Worm (Caenorhabditis elegans) whole organism, L2 larva: ENCODE results near the gene Y48A6B.7.

ENCODE experiments used
- C34F6.9 ChIP-seq: fragments of 150-350 bp; optimal IDR thresholded peaks from 2 replicates; lab custom pipeline; 2014; ENCODE audit warnings: missing biosample characterization, missing genetic modification characterization
- F13H6.1 ChIP-seq: sonication (generic microtip); optimal IDR thresholded peaks from 2 replicates; lab custom pipeline; 2016; ENCODE audit warnings: missing genetic modification characterization, missing compliant biosample characterization
- R02D3.7 ChIP-seq: fragments of 150-350 bp; optimal IDR thresholded peaks from 2 replicates; lab custom pipeline; 2014; ENCODE audit warnings: missing biosample characterization, missing genetic modification characterization
- Y55F3AM.14 ChIP-seq: fragments of 200-800 bp; sonication (Bioruptor generic); optimal IDR thresholded peaks from 2 replicates; lab custom pipeline; 2018; ENCODE audit warnings: mild to moderate bottlenecking, missing genetic modification characterization, missing compliant biosample characterization
- ZK546.5 ChIP-seq: sonication (generic microtip); optimal IDR thresholded peaks from 2 replicates; lab custom pipeline; 2017; ENCODE audit warnings: missing biosample characterization, missing genetic modification characterization
- alr-1 ChIP-seq: fragments of 150-350 bp; optimal IDR thresholded peaks from 2 replicates; lab custom pipeline; 2014; ENCODE audit warnings: missing biosample characterization, missing genetic modification characterization
- ama-1 ChIP-seq: fragments of 150-350 bp; optimal IDR thresholded peaks from 2 replicates; lab custom pipeline; 2018; ENCODE audit warnings: inconsistent platforms
- blmp-1 ChIP-seq: sonication (generic microtip); optimal IDR thresholded peaks from 2 replicates; lab custom pipeline; 2017; ENCODE audit warnings: missing genetic modification characterization, mild to moderate bottlenecking, missing compliant biosample characterization, antibody characterized with exemption, moderate library complexity; ENCODE audit not compliant: insufficient read depth
- ceh-16 ChIP-seq: fragments of 150-350 bp; optimal IDR thresholded peaks from 2 replicates; lab custom pipeline; 2014; ENCODE audit warnings: missing biosample characterization, missing genetic modification characterization
- ceh-82 ChIP-seq: fragments of 150-350 bp; optimal IDR thresholded peaks from 2 replicates; lab custom pipeline; 2014; ENCODE audit warnings: missing biosample characterization, missing genetic modification characterization
- crh-2 ChIP-seq: sonication (generic microtip); optimal IDR thresholded peaks from 2 replicates; lab custom pipeline; 2017; ENCODE audit warnings: missing biosample characterization, missing genetic modification characterization
- dmd-4 ChIP-seq: sonication (generic microtip); optimal IDR thresholded peaks from 2 replicates; lab custom pipeline; 2017; ENCODE audit warnings: missing biosample characterization, missing genetic modification characterization
- egl-27 ChIP-seq: sonication (generic microtip); optimal IDR thresholded peaks from 3 replicates; lab custom pipeline; 2017; ENCODE audit warnings: missing biosample characterization, missing genetic modification reagents, missing genetic modification characterization
- elt-1 ChIP-seq: fragments of 150-350 bp; optimal IDR thresholded peaks from 2 replicates; lab custom pipeline; 2014; ENCODE audit warnings: missing biosample characterization, missing genetic modification characterization
- elt-3 ChIP-seq: sonication (generic microtip); optimal IDR thresholded peaks from 2 replicates; lab custom pipeline; 2017; ENCODE audit warnings: missing biosample characterization, missing genetic modification characterization
- fos-1 ChIP-seq: fragments of 150-350 bp; optimal IDR thresholded peaks from 2 replicates; lab custom pipeline; 2014; ENCODE audit warnings: missing biosample characterization, missing genetic modification characterization
- gmeb-1 ChIP-seq: fragments of 150-350 bp; optimal IDR thresholded peaks from 2 replicates; lab custom pipeline; 2014; ENCODE audit warnings: missing biosample characterization, missing genetic modification characterization
- lin-13 ChIP-seq: fragments of 150-350 bp; optimal IDR thresholded peaks from 2 replicates; lab custom pipeline; 2014; ENCODE audit warnings: missing biosample characterization, missing genetic modification reagents, missing genetic modification characterization
- lsy-2 ChIP-seq, 2 experiments: fragments of 150-350 bp in 1 of 2; sonication (generic microtip) in 1 of 2; optimal IDR thresholded peaks; 2 replicates each; lab custom pipeline; 2014 to 2017; ENCODE audit warnings: missing biosample characterization in 2 of 2, missing genetic modification characterization in 2 of 2
- mab-5 ChIP-seq: fragments of 150-350 bp; optimal IDR thresholded peaks from 2 replicates; lab custom pipeline; 2014; ENCODE audit warnings: missing biosample characterization, missing genetic modification characterization
- mbf-1 ChIP-seq: sonication (generic microtip); optimal IDR thresholded peaks from 2 replicates; lab custom pipeline; 2017; ENCODE audit warnings: missing biosample characterization, missing genetic modification characterization
- mdl-1 ChIP-seq, 2 experiments: fragments of 150-350 bp in 1 of 2; sonication (generic microtip) in 1 of 2; optimal IDR thresholded peaks; 2 replicates each; lab custom pipeline; 2017; ENCODE audit warnings: missing biosample characterization in 2 of 2, missing genetic modification characterization in 2 of 2
- nhr-11 ChIP-seq: fragments of 150-350 bp; optimal IDR thresholded peaks from 2 replicates; lab custom pipeline; 2014; ENCODE audit warnings: missing biosample characterization, missing genetic modification characterization
- nhr-12 ChIP-seq: fragments of 150-350 bp; optimal IDR thresholded peaks from 2 replicates; lab custom pipeline; 2014; ENCODE audit warnings: missing biosample characterization, missing genetic modification characterization
- nhr-129 ChIP-seq: fragments of 150-350 bp; optimal IDR thresholded peaks from 2 replicates; lab custom pipeline; 2014; ENCODE audit warnings: missing biosample characterization, missing genetic modification characterization
- nhr-21 ChIP-seq: fragments of 150-350 bp; optimal IDR thresholded peaks from 2 replicates; lab custom pipeline; 2014; ENCODE audit warnings: missing biosample characterization, missing genetic modification characterization
- nhr-23 ChIP-seq: fragments of 150-350 bp; optimal IDR thresholded peaks from 2 replicates; lab custom pipeline; 2014; ENCODE audit warnings: missing biosample characterization, missing genetic modification reagents, missing genetic modification characterization
- nhr-237 ChIP-seq: fragments of 150-350 bp; optimal IDR thresholded peaks from 2 replicates; lab custom pipeline; 2014; ENCODE audit warnings: missing biosample characterization, missing genetic modification characterization
- nhr-25 ChIP-seq: fragments of 150-350 bp; sonication (generic microtip); optimal IDR thresholded peaks from 3 replicates; lab custom pipeline; 2014; ENCODE audit warnings: missing biosample characterization, missing genetic modification characterization
- nhr-6 ChIP-seq: fragments of 150-350 bp; optimal IDR thresholded peaks from 2 replicates; lab custom pipeline; 2014; ENCODE audit warnings: missing biosample characterization, missing genetic modification characterization
- nhr-77 ChIP-seq: fragments of 150-350 bp; optimal IDR thresholded peaks from 2 replicates; lab custom pipeline; 2014; ENCODE audit warnings: missing biosample characterization, missing genetic modification characterization
- peb-1 ChIP-seq: fragments of 150-350 bp; optimal IDR thresholded peaks from 2 replicates; lab custom pipeline; 2014; ENCODE audit warnings: missing biosample characterization, missing genetic modification characterization
- sem-4 ChIP-seq: fragments of 150-350 bp; optimal IDR thresholded peaks from 2 replicates; lab custom pipeline; 2014; ENCODE audit warnings: missing biosample characterization, missing genetic modification reagents, missing genetic modification characterization
- sma-3 ChIP-seq: sonication (generic microtip); optimal IDR thresholded peaks from 2 replicates; lab custom pipeline; 2016; ENCODE audit warnings: missing genetic modification reagents, missing genetic modification characterization, missing compliant biosample characterization
- sma-9 ChIP-seq, 2 experiments: fragments of 150-350 bp in 1 of 2; sonication (generic microtip) in 1 of 2; optimal IDR thresholded peaks; 2 replicates each; lab custom pipeline; 2014 to 2016; ENCODE audit warnings: missing genetic modification characterization in 2 of 2, mild to moderate bottlenecking in 1 of 2, missing biosample characterization in 1 of 2, missing compliant biosample characterization in 1 of 2, missing genetic modification reagents in 1 of 2, moderate library complexity in 1 of 2
- snpc-4 ChIP-seq: fragments of 150-350 bp; optimal IDR thresholded peaks from 2 replicates; lab custom pipeline; 2014; ENCODE audit warnings: missing biosample characterization, missing genetic modification characterization
- unc-55 ChIP-seq: fragments of 150-350 bp; sonication (generic microtip); optimal IDR thresholded peaks from 3 replicates; lab custom pipeline; 2014; ENCODE audit warnings: missing biosample characterization, missing genetic modification reagents, missing genetic modification characterization
- unc-62 ChIP-seq: fragments of 150-350 bp; optimal IDR thresholded peaks from 2 replicates; lab custom pipeline; 2014; ENCODE audit warnings: missing biosample characterization, missing genetic modification reagents, missing genetic modification characterization
- zag-1 ChIP-seq: fragments of 150-350 bp; optimal IDR thresholded peaks from 2 replicates; lab custom pipeline; 2014; ENCODE audit warnings: missing biosample characterization, missing genetic modification characterization
- ztf-11 ChIP-seq: sonication (generic microtip); optimal IDR thresholded peaks from 2 replicates; lab custom pipeline; 2017; ENCODE audit warnings: missing biosample characterization, missing genetic modification characterization
- ztf-4 ChIP-seq: fragments of 150-350 bp; optimal IDR thresholded peaks from 2 replicates; lab custom pipeline; 2014; ENCODE audit warnings: missing biosample characterization, missing genetic modification characterization

Y48A6B.7 gene

ce11 chrIII:11059775-11060174 is 33.4 kb upstream of the Y48A6B.7 start:
- peak; percentile 3 for TF ChIP-seq nhr-25 (tag; lab: Kevin White, UChicago)
- TF ChIP-seq blmp-1 (tag; lab: Kevin White, UChicago), result peak; percentile 10
- no peak for TF ChIP-seq mbf-1 (tag; lab: Kevin White, UChicago)
- TF ChIP-seq sma-9 (GFP tag; optimal IDR thresholded peaks at IDR 0.05; lab: Kevin White, UChicago), result peak; percentile 46
- TF ChIP-seq sma-9 (tag; optimal IDR thresholded peaks at IDR 0.05; lab: Kevin White, UChicago), result no peak
- no peak for TF ChIP-seq nhr-237 (tag; lab: Kevin White, UChicago)
- no peak for TF ChIP-seq elt-1
- peak; percentile 51 for TF ChIP-seq crh-2 (tag; lab: Kevin White, UChicago)
- TF ChIP-seq peb-1 (tag; lab: Kevin White, UChicago), result no peak
- TF ChIP-seq fos-1 (tag; lab: Kevin White, UChicago), result peak; percentile 86

- no peak for TF ChIP-seq elt-3 (tag; lab: Kevin White, UChicago)
- peak; percentile 77 for TF ChIP-seq nhr-25 (tag; lab: Kevin White, UChicago)
- TF ChIP-seq nhr-11 (tag; lab: Kevin White, UChicago), result no peak
- no peak for TF ChIP-seq dmd-4 (tag; lab: Kevin White, UChicago)
- no peak for TF ChIP-seq nhr-77
- TF ChIP-seq ztf-4, result peak; percentile 2
- peak; percentile 60 for TF ChIP-seq Y55F3AM.14 (GFP tag; lab: Kevin White, UChicago)
- peak; percentile 88 for TF ChIP-seq F13H6.1 (tag; lab: Kevin White, UChicago)
- peak; percentile 55 for TF ChIP-seq C34F6.9 (tag; lab: Kevin White, UChicago)
- no peak for TF ChIP-seq ztf-11 (tag; lab: Kevin White, UChicago)
- no peak for TF ChIP-seq mab-5 (tag; lab: Kevin White, UChicago)
- no peak for TF ChIP-seq nhr-237 (tag; lab: Kevin White, UChicago)
- no peak for TF ChIP-seq ama-1
- peak; percentile 67 for TF ChIP-seq nhr-129 (tag; lab: Kevin White, UChicago)
- peak; percentile 44 for TF ChIP-seq gmeb-1 (tag; lab: Kevin White, UChicago)
- TF ChIP-seq unc-55 (GFP tag; lab: Kevin White, UChicago), result peak; percentile 64
- TF ChIP-seq blmp-1 (tag; lab: Kevin White, UChicago), result peak; percentile 7
- peak; percentile 80 for TF ChIP-seq fos-1 (tag; lab: Kevin White, UChicago)
- TF ChIP-seq ceh-82 (tag; lab: Kevin White, UChicago), result no peak
- TF ChIP-seq lsy-2 (tag; optimal IDR thresholded peaks at IDR 0.05; lab: Kevin White, UChicago), result peak; percentile 38 to 71
- TF ChIP-seq zag-1 (tag; lab: Kevin White, UChicago), result peak; percentile 34
- TF ChIP-seq R02D3.7 (tag; lab: Kevin White, UChicago), result no peak
- TF ChIP-seq elt-1, result no peak
- peak; percentile 60 for TF ChIP-seq lin-13 (GFP tag; lab: Kevin White, UChicago)
- TF ChIP-seq nhr-23, result no peak
- peak; percentile 7 to 43 for TF ChIP-seq mdl-1 (tag; optimal IDR thresholded peaks at IDR 0.05; lab: Kevin White, UChicago)
- TF ChIP-seq alr-1 (tag; lab: Kevin White, UChicago), result no peak
- no peak for TF ChIP-seq ceh-16
- peak; percentile 94 for TF ChIP-seq crh-2 (tag; lab: Kevin White, UChicago)
- TF ChIP-seq nhr-12 (tag; lab: Kevin White, UChicago), result no peak
- TF ChIP-seq sem-4 (tag; lab: Kevin White, UChicago), result peak; percentile 49
- peak; percentile 69 for TF ChIP-seq nhr-21 (tag; lab: Kevin White, UChicago)
- TF ChIP-seq sma-3 (GFP tag; lab: Kevin White, UChicago), result peak; percentile 53
- no peak for TF ChIP-seq ZK546.5
- TF ChIP-seq snpc-4 (tag; lab: Kevin White, UChicago), result peak; percentile 41
- TF ChIP-seq sma-9 (GFP tag; optimal IDR thresholded peaks at IDR 0.05; lab: Kevin White, UChicago), result peak; percentile 9
- no peak for TF ChIP-seq sma-9 (tag; optimal IDR thresholded peaks at IDR 0.05; lab: Kevin White, UChicago)
Observed at ce11 chrIII:11054532-11055265, 28.3 kb upstream of the Y48A6B.7 start.

- no peak for TF ChIP-seq mab-5 (tag; lab: Kevin White, UChicago)
- no peak for TF ChIP-seq nhr-129 (tag; lab: Kevin White, UChicago)
- no peak for TF ChIP-seq nhr-6 (tag; lab: Kevin White, UChicago)
- TF ChIP-seq F13H6.1 (tag; lab: Kevin White, UChicago), result no peak
- TF ChIP-seq egl-27 (tag; lab: Kevin White, UChicago), result no peak
- TF ChIP-seq nhr-12 (tag; lab: Kevin White, UChicago), result no peak
- TF ChIP-seq elt-1, result no peak
- TF ChIP-seq ztf-4, result no peak
- TF ChIP-seq unc-62 (GFP tag; lab: Kevin White, UChicago), result no peak
- no peak for TF ChIP-seq unc-55 (GFP tag; lab: Kevin White, UChicago)
Observed at ce11 chrIII:11054032-11054431, 27.7 kb upstream of the Y48A6B.7 start.
